Worm (Caenorhabditis elegans): Measurements from ENCODE around the gene T28D9.4.

T28D9.4 gene

ce11 chrII:6493139-6493538 is 16.4 kb downstream of the T28D9.4 start:
- TF ChIP-seq nfya-1 (tag; optimal IDR thresholded peaks at IDR 0.05): no peak
- peak; percentile 84 for TF ChIP-seq unc-42 (tag; optimal IDR thresholded peaks at IDR 0.05)

ce11 chrII:6493709-6494326 is 17.1 kb downstream of the T28D9.4 start:
- TF ChIP-seq ceh-48 (tag; optimal IDR thresholded peaks at IDR 0.05) (no peak), hlh-6 (tag; optimal IDR thresholded peaks at IDR 0.05) (no peak), dve-1 (tag; optimal IDR thresholded peaks at IDR 0.05) (no peak), pag-3 (tag; optimal IDR thresholded peaks at IDR 0.05; ENCODE audit: borderline replicate concordance) (no peak), che-1 (tag; optimal IDR thresholded peaks at IDR 0.05) (no peak), pat-9 (tag; optimal IDR thresholded peaks at IDR 0.05) (no peak), Y22D7AL.16 (tag; optimal IDR thresholded peaks at IDR 0.05) (no peak), gmeb-2 (tag; optimal IDR thresholded peaks at IDR 0.05) (no peak), eyg-1 (tag; optimal IDR thresholded peaks at IDR 0.05) (no peak), ceh-19 (GFP tag; optimal IDR thresholded peaks at IDR 0.05) (no peak), elt-4 (tag; optimal IDR thresholded peaks at IDR 0.05) (no peak), npax-4 (tag; optimal IDR thresholded peaks at IDR 0.05) (no peak), ztf-16 (tag; optimal IDR thresholded peaks at IDR 0.05) (no peak), ama-1 (optimal IDR thresholded peaks at IDR 0.05) (no peak), zip-5 (tag; optimal IDR thresholded peaks at IDR 0.05) (no peak)

ce11 chrII:6496496-6496895 is 19.7 kb downstream of the T28D9.4 start:
- TF ChIP-seq lin-11 (tag; optimal IDR thresholded peaks at IDR 0.05): no peak
- TF ChIP-seq pag-3 (tag; optimal IDR thresholded peaks at IDR 0.05; ENCODE audit: borderline replicate concordance): no peak
- TF ChIP-seq sox-2 (GFP tag; IDR thresholded peaks at IDR 0.05): no peak
- no peak for TF ChIP-seq fkh-6 (tag; optimal IDR thresholded peaks at IDR 0.05)
- TF ChIP-seq ceh-14 (tag; optimal IDR thresholded peaks at IDR 0.05): no peak
- no peak for TF ChIP-seq ref-2 (tag; optimal IDR thresholded peaks at IDR 0.05)
- no peak for TF ChIP-seq ceh-19 (GFP tag; optimal IDR thresholded peaks at IDR 0.05)
- TF ChIP-seq K09A11.1 (tag; optimal IDR thresholded peaks at IDR 0.05; ENCODE audit: insufficient read depth): no peak
- TF ChIP-seq npax-4 (tag; optimal IDR thresholded peaks at IDR 0.05): no peak
- TF ChIP-seq unc-3 (GFP tag; conservative IDR thresholded peaks at IDR 0.05): no peak
- TF ChIP-seq unc-3 (tag; optimal IDR thresholded peaks at IDR 0.05): no peak
- TF ChIP-seq ets-4 (tag; optimal IDR thresholded peaks at IDR 0.05): no peak
- TF ChIP-seq ceh-30 (tag; optimal IDR thresholded peaks at IDR 0.05): no peak
- no peak for TF ChIP-seq pros-1 (tag; optimal IDR thresholded peaks at IDR 0.05)
- no peak for TF ChIP-seq ceh-24 (tag; optimal IDR thresholded peaks at IDR 0.05)

- peak; percentile 24 for TF ChIP-seq unc-42 (tag; optimal IDR thresholded peaks at IDR 0.05)
- no peak for TF ChIP-seq sox-2 (GFP tag; IDR thresholded peaks at IDR 0.05)
- TF ChIP-seq sox-4 (tag; optimal IDR thresholded peaks at IDR 0.05): no peak
- TF ChIP-seq odd-2 (tag; optimal IDR thresholded peaks at IDR 0.05): no peak
- TF ChIP-seq Y22D7AL.16 (tag; optimal IDR thresholded peaks at IDR 0.05): no peak
- TF ChIP-seq dve-1 (tag; optimal IDR thresholded peaks at IDR 0.05): no peak
- no peak for TF ChIP-seq ets-4 (tag; optimal IDR thresholded peaks at IDR 0.05)
- no peak for TF ChIP-seq hlh-15 (tag; optimal IDR thresholded peaks at IDR 0.05)
Observed at ce11 chrII:6497137-6497536, 20.4 kb downstream of the T28D9.4 start.

- peak; percentile 55 for TF ChIP-seq unc-42 (tag; optimal IDR thresholded peaks at IDR 0.05)
- TF ChIP-seq T23F11.4 (GFP tag; optimal IDR thresholded peaks at IDR 0.05): no peak
Observed at ce11 chrII:6498609-6499008, 21.9 kb downstream of the T28D9.4 start.

ce11 chrII:6499067-6499466 is 22.3 kb downstream of the T28D9.4 start, which contains the start of gene twk-49:
Gene twk-49, minus strand, starts transcription at chrII:6499167.
- no peak for TF ChIP-seq dmd-4 (tag; optimal IDR thresholded peaks at IDR 0.05; ENCODE audit: borderline replicate concordance)
- no peak for TF ChIP-seq hlh-15 (tag; optimal IDR thresholded peaks at IDR 0.05)
- TF ChIP-seq npax-4 (tag; optimal IDR thresholded peaks at IDR 0.05): no peak
- no peak for TF ChIP-seq unc-55 (GFP tag; optimal IDR thresholded peaks at IDR 0.05)
- no peak for TF ChIP-seq T23F11.4 (GFP tag; optimal IDR thresholded peaks at IDR 0.05)
- no peak for TF ChIP-seq ceh-19 (GFP tag; optimal IDR thresholded peaks at IDR 0.05)
- no peak for TF ChIP-seq pha-2 (tag; optimal IDR thresholded peaks at IDR 0.05)
- TF ChIP-seq zip-5 (tag; optimal IDR thresholded peaks at IDR 0.05): no peak
- TF ChIP-seq lin-11 (tag; optimal IDR thresholded peaks at IDR 0.05): no peak
- no peak for TF ChIP-seq fkh-10 (GFP tag; optimal IDR thresholded peaks at IDR 0.05)
- no peak for TF ChIP-seq nfya-1 (tag; optimal IDR thresholded peaks at IDR 0.05)
- no peak for TF ChIP-seq unc-3 (GFP tag; conservative IDR thresholded peaks at IDR 0.05)
- TF ChIP-seq unc-3 (tag; optimal IDR thresholded peaks at IDR 0.05): no peak
- no peak for TF ChIP-seq tbx-2 (tag; optimal IDR thresholded peaks at IDR 0.05)
